Comparison of ENCODE assay signal across 1 fruit fly cellular context in genomic region chr3R:11557492-11557965, dm6.
A peak's percentile ranks its signal among the peaks of the same experiment; 100 is the strongest.
TF ChIP-seq lines count a peak whose summit lies in the region.

CG10898 (plus strand) TSS chr3R:11557776.

TF ChIP-seq in whole organism, embryonic, 481 proteins besides CTCF, POLR2A, EP300 and RAD21 (continued from another document and continues in another):
- peak; percentile 60 for TF ChIP-seq CG7556 (GFP tag; optimal IDR thresholded peaks at IDR 0.05; lab: Kevin White, UChicago)
- peak; percentile 84; the same call in 2 of the 3 replicates for TF ChIP-seq gce (GFP tag; IDR thresholded peaks at IDR 0.05; lab: Robert Waterston, UW)
- TF ChIP-seq CG4404 (GFP tag; IDR thresholded peaks at IDR 0.05; lab: Robert Waterston, UW) = peak; percentile 52
- peak; percentile 73 for TF ChIP-seq CG18262 (tag; optimal IDR thresholded peaks at IDR 0.05; lab: Kevin White, UChicago)
- TF ChIP-seq Mrtf (GFP tag; IDR thresholded peaks at IDR 0.05; lab: Robert Waterston, UW) = peak; percentile 79; the same call in 2 of the 3 replicates
- TF ChIP-seq CG2712 (tag; optimal IDR thresholded peaks at IDR 0.05; lab: Kevin White, UChicago) = peak; percentile 86
- peak; percentile 48 for TF ChIP-seq CG15073 (GFP tag; optimal IDR thresholded peaks at IDR 0.05; lab: Kevin White, UChicago)
- TF ChIP-seq HHEX (GFP tag; optimal IDR thresholded peaks at IDR 0.05; lab: Kevin White, UChicago) = peak; percentile 67
- peak; percentile 46 for TF ChIP-seq CG11723 (GFP tag; optimal IDR thresholded peaks at IDR 0.05; lab: Kevin White, UChicago)
- peak; percentile 63 for TF ChIP-seq mirr (GFP tag; optimal IDR thresholded peaks at IDR 0.05; lab: Kevin White, UChicago)
- TF ChIP-seq pan (optimal IDR thresholded peaks at IDR 0.05; lab: Kevin White, UChicago) = no peak
- TF ChIP-seq pan (GFP tag; optimal IDR thresholded peaks at IDR 0.05 in 1 of 2, IDR thresholded peaks at IDR 0.05 in 1 of 2) = peak in 1 of 2 experiments; percentile 91
- TF ChIP-seq yki (optimal IDR thresholded peaks at IDR 0.05; lab: Kevin White, UChicago) = no peak
- TF ChIP-seq CG8765 (GFP tag; IDR thresholded peaks at IDR 0.05; lab: Robert Waterston, UW) = peak; percentile 77
- TF ChIP-seq Sox102F (GFP tag; optimal IDR thresholded peaks at IDR 0.05; lab: Kevin White, UChicago) = peak; percentile 86
- peak; percentile 53 for TF ChIP-seq onecut (GFP tag; IDR thresholded peaks at IDR 0.05; lab: Robert Waterston, UW)
- peak; percentile 33 for TF ChIP-seq CG1529 (GFP tag; optimal IDR thresholded peaks at IDR 0.05; lab: Kevin White, UChicago)
- TF ChIP-seq chm (GFP tag; IDR thresholded peaks at IDR 0.05; lab: Robert Waterston, UW) = peak; percentile 90
- peak; percentile 61 for TF ChIP-seq CG30431 (GFP tag; optimal IDR thresholded peaks at IDR 0.05; lab: Kevin White, UChicago)
- TF ChIP-seq mam (GFP tag; optimal IDR thresholded peaks at IDR 0.05; lab: Kevin White, UChicago) = peak; percentile 90
- TF ChIP-seq unc-4 (GFP tag; IDR thresholded peaks at IDR 0.05; lab: Robert Waterston, UW; ENCODE audit: partially characterized antibody) = no peak
- peak; percentile 87 for TF ChIP-seq CG12155 (GFP tag; optimal IDR thresholded peaks at IDR 0.05; lab: Kevin White, UChicago)
- TF ChIP-seq vfl (GFP tag; optimal IDR thresholded peaks at IDR 0.05; lab: Kevin White, UChicago) = peak; percentile 68
- TF ChIP-seq fd64A (GFP tag; optimal IDR thresholded peaks at IDR 0.05; lab: Kevin White, UChicago) = no peak
- TF ChIP-seq CG10321 (GFP tag; IDR thresholded peaks at IDR 0.05; lab: Robert Waterston, UW) = peak; percentile 51
- TF ChIP-seq shn (GFP tag; optimal IDR thresholded peaks at IDR 0.05; lab: Kevin White, UChicago) = peak; percentile 82
- peak; percentile 68 for TF ChIP-seq B-H2 (GFP tag; optimal IDR thresholded peaks at IDR 0.05; lab: Kevin White, UChicago)
- TF ChIP-seq Doc2 (GFP tag; IDR thresholded peaks at IDR 0.05; lab: Robert Waterston, UW) = 0 out of 2 replicates have a peak, but pooled peaks have one; percentile 37
- no peak for TF ChIP-seq ac (GFP tag; optimal IDR thresholded peaks at IDR 0.05; lab: Kevin White, UChicago)
- TF ChIP-seq slp2 (GFP tag; optimal IDR thresholded peaks at IDR 0.05; lab: Kevin White, UChicago) = peak; percentile 80
- TF ChIP-seq CG4617 (GFP tag; optimal IDR thresholded peaks at IDR 0.05; lab: Kevin White, UChicago; ENCODE audit: borderline replicate concordance) = peak; percentile 86
- TF ChIP-seq CG32767 (GFP tag; IDR thresholded peaks at IDR 0.05; lab: Robert Waterston, UW) = peak; percentile 75
- peak; percentile 83 for TF ChIP-seq CG11504 (tag; optimal IDR thresholded peaks at IDR 0.05; lab: Kevin White, UChicago)
- peak; percentile 65 for TF ChIP-seq dmrt11E (tag; optimal IDR thresholded peaks at IDR 0.05; lab: Kevin White, UChicago)
- peak; percentile 28 for TF ChIP-seq CG3995 (GFP tag; optimal IDR thresholded peaks at IDR 0.05; lab: Kevin White, UChicago)
- peak; percentile 98 for TF ChIP-seq sd (tag; optimal IDR thresholded peaks at IDR 0.05; lab: Kevin White, UChicago)
- peak; percentile 90 for TF ChIP-seq Ets97D (GFP tag; optimal IDR thresholded peaks at IDR 0.05; lab: Kevin White, UChicago)
- peak; percentile 69 for TF ChIP-seq Elba2 (GFP tag; optimal IDR thresholded peaks at IDR 0.05; lab: Kevin White, UChicago)
- TF ChIP-seq zen (tag; optimal IDR thresholded peaks at IDR 0.05; lab: Kevin White, UChicago) = peak; percentile 91
- TF ChIP-seq CG10267 (tag; optimal IDR thresholded peaks at IDR 0.05; lab: Kevin White, UChicago) = peak; percentile 72
- peak; percentile 78 for TF ChIP-seq al (GFP tag; IDR thresholded peaks at IDR 0.05; lab: Robert Waterston, UW)
- TF ChIP-seq bab2 (GFP tag; optimal IDR thresholded peaks at IDR 0.05; lab: Kevin White, UChicago) = peak; percentile 88
- peak; percentile 80 for TF ChIP-seq CG12744 (GFP tag; optimal IDR thresholded peaks at IDR 0.05; lab: Kevin White, UChicago)
- 0 out of 2 replicates have a peak, but pooled peaks have one; percentile 43 for TF ChIP-seq ro (GFP tag; IDR thresholded peaks at IDR 0.05; lab: Robert Waterston, UW)
- no peak for TF ChIP-seq vnd (GFP tag; IDR thresholded peaks at IDR 0.05; lab: Robert Waterston, UW; ENCODE audit: partially characterized antibody)
- no peak for TF ChIP-seq CG15011 (GFP tag; optimal IDR thresholded peaks at IDR 0.05; lab: Kevin White, UChicago)
- peak; percentile 73 for TF ChIP-seq p53 (GFP tag; optimal IDR thresholded peaks at IDR 0.05; lab: Kevin White, UChicago)
- peak; percentile 53 for TF ChIP-seq BEAF-32 (GFP tag; optimal IDR thresholded peaks at IDR 0.05; lab: Kevin White, UChicago)
- TF ChIP-seq gsb-n (tag; optimal IDR thresholded peaks at IDR 0.05; lab: Kevin White, UChicago) = peak; percentile 77
- TF ChIP-seq Hr39 (optimal IDR thresholded peaks at IDR 0.05; lab: Kevin White, UChicago) = no peak
- no peak for TF ChIP-seq Tbp (GFP tag; optimal IDR thresholded peaks at IDR 0.05; lab: Kevin White, UChicago)
- TF ChIP-seq CG15601 (tag; optimal IDR thresholded peaks at IDR 0.05; lab: Kevin White, UChicago) = peak; percentile 71
- TF ChIP-seq CG13424 (tag; optimal IDR thresholded peaks at IDR 0.05; lab: Kevin White, UChicago) = peak; percentile 86
- TF ChIP-seq ase (GFP tag; IDR thresholded peaks at IDR 0.05; lab: Robert Waterston, UW) = peak; percentile 86
- TF ChIP-seq CG8089 (GFP tag; optimal IDR thresholded peaks at IDR 0.05; lab: Kevin White, UChicago) = peak; percentile 77
- TF ChIP-seq gcm (GFP tag; optimal IDR thresholded peaks at IDR 0.05; lab: Kevin White, UChicago) = peak; percentile 62
- TF ChIP-seq CG4282 (GFP tag; optimal IDR thresholded peaks at IDR 0.05; lab: Kevin White, UChicago) = peak; percentile 59
- TF ChIP-seq CG10543 (GFP tag; optimal IDR thresholded peaks at IDR 0.05; lab: Kevin White, UChicago) = peak; percentile 52
- no peak for TF ChIP-seq CG5180 (GFP tag; optimal IDR thresholded peaks at IDR 0.05; lab: Kevin White, UChicago)
- no peak for TF ChIP-seq gcm2 (GFP tag; optimal IDR thresholded peaks at IDR 0.05; lab: Kevin White, UChicago)
- peak; percentile 92 for TF ChIP-seq Xbp1 (GFP tag; optimal IDR thresholded peaks at IDR 0.05; lab: Kevin White, UChicago)
- peak; percentile 81 for TF ChIP-seq pzg (GFP tag; optimal IDR thresholded peaks at IDR 0.05; lab: Kevin White, UChicago)
- peak; percentile 90 for TF ChIP-seq CG30403 (GFP tag; optimal IDR thresholded peaks at IDR 0.05; lab: Kevin White, UChicago)
- TF ChIP-seq z (GFP tag; IDR thresholded peaks at IDR 0.05; lab: Robert Waterston, UW) = no peak
- TF ChIP-seq CG16779 (GFP tag; IDR thresholded peaks at IDR 0.05; lab: Robert Waterston, UW) = peak; percentile 77
- peak; percentile 78 for TF ChIP-seq CG13123 (GFP tag; optimal IDR thresholded peaks at IDR 0.05; lab: Kevin White, UChicago)
- TF ChIP-seq Hand (GFP tag; optimal IDR thresholded peaks at IDR 0.05; lab: Kevin White, UChicago) = no peak
- no peak for TF ChIP-seq usp (GFP tag; optimal IDR thresholded peaks at IDR 0.05; lab: Kevin White, UChicago)
- peak; percentile 62 for TF ChIP-seq Spps (tag; optimal IDR thresholded peaks at IDR 0.05; lab: Kevin White, UChicago)
- TF ChIP-seq Sin3A (optimal IDR thresholded peaks at IDR 0.05; lab: Kevin White, UChicago) = peak; percentile 83
- peak; percentile 84 for TF ChIP-seq NfI (GFP tag; optimal IDR thresholded peaks at IDR 0.05; lab: Kevin White, UChicago)
- peak; percentile 87 for TF ChIP-seq jumu (GFP tag; optimal IDR thresholded peaks at IDR 0.05; lab: Kevin White, UChicago)
- peak; percentile 81 for TF ChIP-seq esg (GFP tag; conservative IDR thresholded peaks at IDR 0.05; lab: Robert Waterston, UW)
- peak; percentile 91 for TF ChIP-seq Rfx (GFP tag; IDR thresholded peaks at IDR 0.05; lab: Robert Waterston, UW)
- TF ChIP-seq CG9797 (GFP tag; optimal IDR thresholded peaks at IDR 0.05; lab: Kevin White, UChicago) = peak; percentile 81
- TF ChIP-seq gro (GFP tag; optimal IDR thresholded peaks at IDR 0.05; lab: Kevin White, UChicago) = peak; percentile 86
- TF ChIP-seq HLHmδ (GFP tag; optimal IDR thresholded peaks at IDR 0.05; lab: Kevin White, UChicago) = no peak
- peak; percentile 59 for TF ChIP-seq Asciz (GFP tag; optimal IDR thresholded peaks at IDR 0.05; lab: Kevin White, UChicago)
- peak; percentile 35; the same call in 1 of the 2 replicates for TF ChIP-seq dimm (GFP tag; IDR thresholded peaks at IDR 0.05; lab: Robert Waterston, UW)
- peak; percentile 77 for TF ChIP-seq CG10462 (GFP tag; optimal IDR thresholded peaks at IDR 0.05; lab: Kevin White, UChicago)
- TF ChIP-seq CG17802 (tag; optimal IDR thresholded peaks at IDR 0.05; lab: Kevin White, UChicago) = peak; percentile 99
- TF ChIP-seq CG3838 (GFP tag; optimal IDR thresholded peaks at IDR 0.05; lab: Kevin White, UChicago) = peak; percentile 67
- TF ChIP-seq Hr3 (GFP tag; optimal IDR thresholded peaks at IDR 0.05; lab: Kevin White, UChicago) = peak; percentile 82
- TF ChIP-seq row (GFP tag; IDR thresholded peaks at IDR 0.05; lab: Robert Waterston, UW) = peak; percentile 94
- peak; percentile 76 for TF ChIP-seq CG3065 (GFP tag; optimal IDR thresholded peaks at IDR 0.05; lab: Kevin White, UChicago)
- peak; percentile 44 for TF ChIP-seq grn (GFP tag; optimal IDR thresholded peaks at IDR 0.05; lab: Kevin White, UChicago)
- no peak for TF ChIP-seq CG17568 (GFP tag; optimal IDR thresholded peaks at IDR 0.05; lab: Kevin White, UChicago)
- TF ChIP-seq CG17328 (GFP tag; IDR thresholded peaks at IDR 0.05; lab: Robert Waterston, UW) = peak; percentile 75
- TF ChIP-seq aop (GFP tag; IDR thresholded peaks at IDR 0.05; lab: Robert Waterston, UW) = no peak
- peak; percentile 73 for TF ChIP-seq Taf1 (GFP tag; IDR thresholded peaks at IDR 0.05; lab: Robert Waterston, UW)
- peak; percentile 60 for TF ChIP-seq CG6254 (GFP tag; optimal IDR thresholded peaks at IDR 0.05; lab: Kevin White, UChicago)
- TF ChIP-seq CG3847 (GFP tag; IDR thresholded peaks at IDR 0.05; lab: Robert Waterston, UW) = peak; percentile 92
- peak; percentile 67; the same call in 1 of the 2 replicates for TF ChIP-seq dati (GFP tag; IDR thresholded peaks at IDR 0.05; lab: Robert Waterston, UW)
- TF ChIP-seq luna (GFP tag; optimal IDR thresholded peaks at IDR 0.05; lab: Kevin White, UChicago) = peak; percentile 68
- peak; percentile 72 for TF ChIP-seq E2f2 (GFP tag; IDR thresholded peaks at IDR 0.05; lab: Robert Waterston, UW)
- TF ChIP-seq CG14667 (GFP tag; IDR thresholded peaks at IDR 0.05; lab: Robert Waterston, UW) = peak; percentile 78
- TF ChIP-seq CG12769 (tag; optimal IDR thresholded peaks at IDR 0.05; lab: Kevin White, UChicago) = peak; percentile 84
- peak; percentile 10 for TF ChIP-seq CG10565 (GFP tag; optimal IDR thresholded peaks at IDR 0.05; lab: Kevin White, UChicago)
- TF ChIP-seq CG2129 (GFP tag; IDR thresholded peaks at IDR 0.05; lab: Robert Waterston, UW; ENCODE audit: partially characterized antibody) = no peak
- peak; percentile 40 for TF ChIP-seq CG33557 (GFP tag; optimal IDR thresholded peaks at IDR 0.05; lab: Kevin White, UChicago)
- TF ChIP-seq CG2678 (tag; optimal IDR thresholded peaks at IDR 0.05; lab: Kevin White, UChicago) = peak; percentile 82
- TF ChIP-seq sens-2 (GFP tag; IDR thresholded peaks at IDR 0.05; lab: Robert Waterston, UW) = peak; percentile 65; the same call in 1 of the 2 replicates
- peak; percentile 88 for TF ChIP-seq otp (GFP tag; IDR thresholded peaks at IDR 0.05; lab: Robert Waterston, UW)
- no peak for TF ChIP-seq lov (optimal IDR thresholded peaks at IDR 0.05; lab: Kevin White, UChicago)
- peak; percentile 83; the same call in 2 of the 3 replicates for TF ChIP-seq lov (GFP tag; IDR thresholded peaks at IDR 0.05; lab: Robert Waterston, UW)
- TF ChIP-seq fd3F (GFP tag; optimal IDR thresholded peaks at IDR 0.05; lab: Kevin White, UChicago) = peak; percentile 87
- TF ChIP-seq bigmax (GFP tag; optimal IDR thresholded peaks at IDR 0.05; lab: Kevin White, UChicago) = no peak
- TF ChIP-seq CG13624 (GFP tag; optimal IDR thresholded peaks at IDR 0.05; lab: Kevin White, UChicago) = peak; percentile 87
- TF ChIP-seq Trl (optimal IDR thresholded peaks at IDR 0.05; lab: Kevin White, UChicago) = no peak
- TF ChIP-seq Trl (GFP tag; optimal IDR thresholded peaks at IDR 0.05; lab: Kevin White, UChicago) = peak; percentile 91
- peak; percentile 89 for TF ChIP-seq HmgZ (tag; optimal IDR thresholded peaks at IDR 0.05; lab: Kevin White, UChicago)
- TF ChIP-seq CG1792 (GFP tag; optimal IDR thresholded peaks at IDR 0.05; lab: Kevin White, UChicago) = peak; percentile 86
- TF ChIP-seq CG14860 (GFP tag; IDR thresholded peaks at IDR 0.05; lab: Robert Waterston, UW; ENCODE audit: partially characterized antibody) = no peak
- TF ChIP-seq sim (GFP tag; IDR thresholded peaks at IDR 0.05; lab: Robert Waterston, UW) = no peak
- peak; percentile 81 for TF ChIP-seq CG11085 (GFP tag; IDR thresholded peaks at IDR 0.05; lab: Robert Waterston, UW)
- peak; percentile 59 for TF ChIP-seq slou (GFP tag; optimal IDR thresholded peaks at IDR 0.05; lab: Kevin White, UChicago)
- TF ChIP-seq ttk (GFP tag; IDR thresholded peaks at IDR 0.05; lab: Robert Waterston, UW) = peak; percentile 82
- peak; percentile 91 for TF ChIP-seq CG12659 (GFP tag; optimal IDR thresholded peaks at IDR 0.05; lab: Kevin White, UChicago)
- peak in 1 of 2 experiments; percentile 79 for TF ChIP-seq bsh (GFP tag; optimal IDR thresholded peaks at IDR 0.05; lab: Kevin White, UChicago)
- TF ChIP-seq tup (GFP tag; optimal IDR thresholded peaks at IDR 0.05; lab: Kevin White, UChicago) = no peak
- peak; percentile 67 for TF ChIP-seq kay (GFP tag; optimal IDR thresholded peaks at IDR 0.05; lab: Kevin White, UChicago)
- peak; percentile 70; the same call in 2 of the 3 replicates for TF ChIP-seq CG6175 (GFP tag; IDR thresholded peaks at IDR 0.05; lab: Robert Waterston, UW)
- no peak for TF ChIP-seq CG6791 (GFP tag; IDR thresholded peaks at IDR 0.05; lab: Robert Waterston, UW; ENCODE audit: partially characterized antibody)
- TF ChIP-seq Dll (GFP tag; IDR thresholded peaks at IDR 0.05; lab: Robert Waterston, UW; ENCODE audit: partially characterized antibody) = peak; percentile 57; the same call in 2 of the 4 replicates
- peak; percentile 87 for TF ChIP-seq Ptx1 (GFP tag; IDR thresholded peaks at IDR 0.05; lab: Robert Waterston, UW)
- TF ChIP-seq NC2α (GFP tag; optimal IDR thresholded peaks at IDR 0.05; lab: Kevin White, UChicago) = peak; percentile 56
- TF ChIP-seq CG4854 (GFP tag; optimal IDR thresholded peaks at IDR 0.05; lab: Kevin White, UChicago) = peak; percentile 57
- TF ChIP-seq Abd-B (GFP tag; optimal IDR thresholded peaks at IDR 0.05; lab: Kevin White, UChicago) = peak; percentile 84
- peak; percentile 82 for TF ChIP-seq CG17829 (tag; optimal IDR thresholded peaks at IDR 0.05; lab: Kevin White, UChicago)
- peak; percentile 90 for TF ChIP-seq pho (GFP tag; optimal IDR thresholded peaks at IDR 0.05; lab: Kevin White, UChicago)
